Worm (Caenorhabditis elegans) whole organism, L1 larva: ENCODE data around the gene C36B7.3.

Experiments used
- alr-1 ChIP-seq: fragments of 200-800 bp; sonication (Bioruptor generic); optimal IDR thresholded peaks from 2 replicates; lab custom pipeline; 2018; ENCODE audit warnings: borderline replicate concordance, mild to moderate bottlenecking, missing genetic modification characterization, missing compliant biosample characterization
- aly-2 ChIP-seq: fragments of 150-350 bp; optimal IDR thresholded peaks from 2 replicates; lab custom pipeline; 2014; ENCODE audit warnings: missing biosample characterization, missing genetic modification characterization
- ceh-63 ChIP-seq: fragments of 200-800 bp; sonication (Bioruptor generic); optimal IDR thresholded peaks from 2 replicates; lab custom pipeline; 2018; ENCODE audit warnings: mild to moderate bottlenecking, missing genetic modification characterization, missing compliant biosample characterization
- dsc-1 ChIP-seq: sonication (generic microtip); optimal IDR thresholded peaks from 2 replicates; lab custom pipeline; 2016; ENCODE audit warnings: mild to moderate bottlenecking, missing genetic modification characterization, missing compliant biosample characterization
- efl-1 ChIP-seq, 4 experiments: fragments of 150-350 bp; optimal IDR thresholded peaks in 3 of 4; peaks in 1 of 4; 1 replicate in 1 of 4; 2 replicates in 3 of 4; lab custom pipeline; 2014; ENCODE audit warnings: missing biosample characterization in 2 of 4, missing genetic modification characterization in 2 of 4, missing genetic modification reagents in 2 of 4
- egl-27 ChIP-seq, 2 experiments: fragments of 150-350 bp in 1 of 2; sonication (generic microtip); optimal IDR thresholded peaks; 3 replicates each; lab custom pipeline; 2017 to 2018; ENCODE audit warnings: missing biosample characterization in 2 of 2, missing genetic modification characterization in 2 of 2, missing genetic modification reagents in 2 of 2
- elt-2 ChIP-seq: sonication (generic microtip); optimal IDR thresholded peaks from 2 replicates; lab custom pipeline; 2016; ENCODE audit warnings: missing genetic modification characterization, mild to moderate bottlenecking, inconsistent platforms, missing compliant biosample characterization, missing genetic modification reagents
- elt-3 ChIP-seq, 6 experiments: fragments of 150-350 bp in 1 of 6; sonication (generic microtip); optimal IDR thresholded peaks; 2 replicates each; lab custom pipeline; 2017 to 2018; ENCODE audit warnings: missing biosample characterization in 6 of 6, missing genetic modification characterization in 6 of 6, inconsistent platforms in 1 of 6
- ets-5 ChIP-seq: fragments of 200-800 bp; sonication (Bioruptor generic); IDR thresholded peaks from 2 replicates; pipeline ENCODE4 v1.3.6; 2022; ENCODE audit warnings: missing genetic modification characterization, missing compliant biosample characterization
- fkh-4 ChIP-seq: sonication (generic microtip); optimal IDR thresholded peaks from 2 replicates; lab custom pipeline; 2016; ENCODE audit warnings: missing compliant biosample characterization, missing genetic modification characterization, borderline replicate concordance
- irx-1 ChIP-seq: sonication (generic microtip); optimal IDR thresholded peaks from 2 replicates; lab custom pipeline; 2016; ENCODE audit warnings: missing genetic modification characterization, missing compliant biosample characterization
- jun-1 ChIP-seq: fragments of 150-350 bp; optimal IDR thresholded peaks from 2 replicates; lab custom pipeline; 2014; ENCODE audit warnings: missing biosample characterization, missing genetic modification reagents, missing genetic modification characterization
- lin-14 ChIP-seq: fragments of 200-800 bp; sonication (Bioruptor generic); optimal IDR thresholded peaks from 2 replicates; lab custom pipeline; 2018; ENCODE audit warnings: mild to moderate bottlenecking, missing genetic modification characterization, moderate library complexity, missing compliant biosample characterization
- lin-15B ChIP-seq: fragments of 150-350 bp; sonication (generic microtip); optimal IDR thresholded peaks from 3 replicates; lab custom pipeline; 2014; ENCODE audit warnings: missing biosample characterization, missing genetic modification characterization
- lin-35 ChIP-seq, 2 experiments: fragments of 150-350 bp; optimal IDR thresholded peaks; 2 replicates each; lab custom pipeline; 2014; ENCODE audit warnings: missing biosample characterization in 2 of 2, missing genetic modification characterization in 2 of 2, missing genetic modification reagents in 2 of 2
- lin-39 ChIP-seq: fragments of 150-350 bp; optimal IDR thresholded peaks from 2 replicates; lab custom pipeline; 2014; ENCODE audit warnings: missing biosample characterization, missing genetic modification reagents, missing genetic modification characterization
- nhr-12 ChIP-seq: sonication (generic microtip); optimal IDR thresholded peaks from 2 replicates; lab custom pipeline; 2017; ENCODE audit warnings: missing biosample characterization, missing genetic modification characterization
- nhr-20 ChIP-seq: sonication (generic microtip); optimal IDR thresholded peaks from 2 replicates; lab custom pipeline; 2016; ENCODE audit warnings: mild to moderate bottlenecking, missing genetic modification characterization, missing compliant biosample characterization
- nhr-28 ChIP-seq: fragments of 150-350 bp; optimal IDR thresholded peaks from 2 replicates; lab custom pipeline; 2014; ENCODE audit warnings: missing biosample characterization, missing genetic modification characterization
- nhr-71 ChIP-seq: sonication (generic microtip); optimal IDR thresholded peaks from 2 replicates; lab custom pipeline; 2016; ENCODE audit warnings: mild to moderate bottlenecking, missing genetic modification characterization, moderate library complexity, missing compliant biosample characterization
- nhr-85 ChIP-seq: sonication (generic microtip); peaks from one replicate; lab custom pipeline; 2016; ENCODE audit warnings: missing genetic modification characterization, inconsistent platforms, missing compliant biosample characterization
- nhr-90 ChIP-seq: sonication (generic microtip); optimal IDR thresholded peaks from 2 replicates; lab custom pipeline; 2016; ENCODE audit warnings: mild to moderate bottlenecking, missing genetic modification characterization, missing compliant biosample characterization; ENCODE audit not compliant: poor library complexity
- pag-3 ChIP-seq: sonication (generic microtip); optimal IDR thresholded peaks from 2 replicates; lab custom pipeline; 2017; ENCODE audit warnings: missing genetic modification characterization, mild to moderate bottlenecking, missing compliant biosample characterization, antibody characterized with exemption, borderline replicate concordance; ENCODE audit not compliant: insufficient read depth
- pqm-1 ChIP-seq: sonication (generic microtip); optimal IDR thresholded peaks from 3 replicates; lab custom pipeline; 2017; ENCODE audit warnings: missing biosample characterization, missing genetic modification characterization
- rnt-1 ChIP-seq: sonication (generic microtip); optimal IDR thresholded peaks from 2 replicates; lab custom pipeline; 2016; ENCODE audit warnings: mild to moderate bottlenecking, missing genetic modification characterization, moderate library complexity, missing compliant biosample characterization
- skn-1 ChIP-seq: fragments of 150-350 bp; optimal IDR thresholded peaks from 2 replicates; lab custom pipeline; 2014; ENCODE audit warnings: missing biosample characterization, missing genetic modification characterization
- snpc-4 ChIP-seq: fragments of 150-350 bp; optimal IDR thresholded peaks from 2 replicates; lab custom pipeline; 2014; ENCODE audit warnings: missing biosample characterization, missing genetic modification characterization
- snu-23 ChIP-seq: sonication (generic microtip); optimal IDR thresholded peaks from 2 replicates; lab custom pipeline; 2016; ENCODE audit warnings: missing genetic modification characterization, missing compliant biosample characterization
- sptf-1 ChIP-seq: fragments of 150-350 bp; optimal IDR thresholded peaks from 2 replicates; lab custom pipeline; 2014; ENCODE audit warnings: missing biosample characterization, missing genetic modification characterization
- sup-37 ChIP-seq: fragments of 200-800 bp; sonication (Bioruptor generic); optimal IDR thresholded peaks from 2 replicates; lab custom pipeline; 2018; ENCODE audit warnings: mild to moderate bottlenecking, missing genetic modification characterization, missing compliant biosample characterization
- swsn-7 ChIP-seq: sonication (generic microtip); optimal IDR thresholded peaks from 2 replicates; lab custom pipeline; 2016; ENCODE audit warnings: missing genetic modification characterization, missing compliant biosample characterization
- tbx-2 ChIP-seq: sonication (generic microtip); optimal IDR thresholded peaks from 2 replicates; lab custom pipeline; 2016; ENCODE audit warnings: missing genetic modification characterization, missing compliant biosample characterization
- unc-62 ChIP-seq: fragments of 150-350 bp; optimal IDR thresholded peaks from 2 replicates; lab custom pipeline; 2014; ENCODE audit warnings: missing biosample characterization, missing genetic modification reagents, missing genetic modification characterization
- unc-98 ChIP-seq: fragments of 200-800 bp; sonication (Bioruptor generic); IDR thresholded peaks from 2 replicates; pipeline ENCODE4 v1.3.6; 2022; ENCODE audit warnings: missing genetic modification characterization, missing compliant biosample characterization
- zag-1 ChIP-seq: fragments of 150-350 bp; optimal IDR thresholded peaks from 2 replicates; lab custom pipeline; 2014; ENCODE audit warnings: missing biosample characterization, missing genetic modification characterization
- ztf-11 ChIP-seq, 2 experiments: sonication (generic microtip); optimal IDR thresholded peaks; 2 replicates each; lab custom pipeline; 2016 to 2017; ENCODE audit warnings: missing genetic modification characterization in 2 of 2, missing biosample characterization in 1 of 2, missing compliant biosample characterization in 1 of 2

The C36B7.3 gene

ce11 chrX:7139614-7140013, 38.0 kb downstream of the C36B7.3 start, which contains the start of gene clec-86:
clec-86 (plus strand) TSS chrX:7139875.
- peak; percentile 89 for TF ChIP-seq elt-2 (tag; lab: Kevin White, UChicago)
- no peak for TF ChIP-seq aly-2
- TF ChIP-seq nhr-71 = peak; percentile 31
- no peak for TF ChIP-seq sptf-1 (tag; lab: Kevin White, UChicago)
- no peak for TF ChIP-seq swsn-7
- no peak for TF ChIP-seq ztf-11 (tag; optimal IDR thresholded peaks at IDR 0.05; lab: Kevin White, UChicago)
- peak; percentile 42 for TF ChIP-seq dsc-1 (tag; lab: Kevin White, UChicago)
- peak; percentile 16 for TF ChIP-seq nhr-90 (tag; lab: Kevin White, UChicago)

DNA sequence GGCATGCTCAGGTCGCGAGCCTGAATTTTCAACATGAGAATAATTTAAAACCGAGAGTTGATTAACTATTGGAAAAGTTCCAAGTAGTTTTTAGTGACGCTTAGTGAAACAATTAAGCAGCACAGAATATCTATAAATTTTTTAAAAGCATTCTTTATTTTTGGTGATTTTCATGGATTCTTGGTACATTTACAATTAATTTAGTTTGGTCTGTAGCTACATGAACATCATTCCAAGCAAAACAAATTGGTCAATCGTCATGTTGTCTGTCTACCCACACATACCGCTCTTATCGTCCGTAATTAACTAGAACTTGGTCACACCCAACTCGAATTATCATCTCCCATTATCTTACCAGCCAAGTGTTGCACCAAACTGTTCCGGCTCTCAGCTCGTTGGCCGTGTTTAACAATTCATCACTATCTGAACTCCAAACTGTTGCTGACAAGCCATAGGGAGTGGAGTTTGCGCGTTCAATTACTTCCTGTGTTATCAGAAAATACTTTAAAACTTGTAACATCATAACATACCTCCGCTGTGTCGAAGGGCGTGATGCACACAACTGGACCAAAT, 39.2 kb downstream of the C36B7.3 start:
- TF ChIP-seq egl-27 (tag; optimal IDR thresholded peaks at IDR 0.05; lab: Kevin White, UChicago) (no peak), elt-2 (tag; lab: Kevin White, UChicago) (peak; percentile 8)

DNA sequence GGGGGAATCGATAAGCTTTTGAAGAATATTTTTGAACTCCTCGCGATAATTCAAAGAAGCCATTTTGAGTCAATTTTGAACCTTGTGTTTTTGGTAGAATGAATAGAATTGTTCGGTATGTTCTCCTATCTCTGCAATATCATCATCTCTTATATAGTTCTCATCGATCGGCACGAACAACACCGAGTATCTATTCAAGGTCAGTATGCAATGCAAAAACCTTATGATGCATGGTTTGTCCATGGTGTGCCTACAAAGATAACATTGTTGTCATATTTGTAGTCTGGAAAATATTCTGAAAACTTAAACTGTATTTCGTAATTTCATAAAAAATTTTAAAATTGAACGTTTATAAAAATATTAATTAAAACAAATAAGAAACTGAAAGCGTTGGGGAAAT, 41.9 kb downstream of the C36B7.3 start, which contains the start of gene alh-10:
Gene alh-10 (minus strand): TSS at position 127 of the 400 bp plus-strand sequence.
- TF ChIP-seq snu-23 (peak; percentile 39), dsc-1 (tag; lab: Kevin White, UChicago) (no peak), ets-5 (GFP tag; lab: Robert Waterston, UW) (no peak), fkh-4 (tag; lab: Kevin White, UChicago) (no peak), lin-35 (GFP tag; optimal IDR thresholded peaks at IDR 0.05; lab: Kevin White, UChicago) (peak in 1 of 2 experiments; percentile 26), efl-1 (optimal IDR thresholded peaks at IDR 0.05; lab: Kevin White, UChicago) (no peak), efl-1 (GFP tag; optimal IDR thresholded peaks at IDR 0.05 in 1 of 2; lab: Kevin White, UChicago) (peak in 1 of 2 experiments; percentile 54), irx-1 (no peak), nhr-90 (tag; lab: Kevin White, UChicago) (no peak), unc-62 (GFP tag; lab: Kevin White, UChicago) (no peak), alr-1 (tag; lab: Kevin White, UChicago) (no peak), nhr-28 (tag; lab: Kevin White, UChicago) (no peak), jun-1 (tag; lab: Kevin White, UChicago) (no peak), egl-27 (tag; optimal IDR thresholded peaks at IDR 0.05; lab: Kevin White, UChicago) (no peak), skn-1 (tag; lab: Kevin White, UChicago) (peak; percentile 62), nhr-20 (tag; lab: Kevin White, UChicago) (peak; percentile 47), rnt-1 (tag; lab: Kevin White, UChicago) (no peak), lin-15B (tag; lab: Kevin White, UChicago) (no peak), lin-39 (tag; lab: Kevin White, UChicago) (no peak), nhr-85 (peak; percentile 76), nhr-12 (no peak), aly-2 (no peak), lin-14 (GFP tag; lab: Kevin White, UChicago) (peak; percentile 71), pqm-1 (tag; lab: Kevin White, UChicago) (no peak), pag-3 (tag; lab: Kevin White, UChicago) (no peak), sup-37 (GFP tag; lab: Kevin White, UChicago) (no peak), tbx-2 (tag; lab: Kevin White, UChicago) (no peak), zag-1 (no peak), unc-98 (GFP tag; lab: Robert Waterston, UW) (no peak), ceh-63 (GFP tag; lab: Kevin White, UChicago) (no peak), elt-3 (tag; optimal IDR thresholded peaks at IDR 0.05; lab: Kevin White, UChicago) (peak in 3 of 6 experiments; percentile 14 to 57 (median 45)), sptf-1 (tag; lab: Kevin White, UChicago) (no peak), snpc-4 (no peak)
